Fruit fly (Drosophila melanogaster) whole organism, embryonic: ENCODE results near the gene CG10663.

ENCODE experiments used
- Adf1 ChIP-seq: fragments of 200-800 bp; sonication (Bioruptor generic); IDR thresholded peaks from 2 replicates; pipeline ENCODE4 v1.3.6; 2022; ENCODE audit warnings: missing biosample characterization, missing genetic modification characterization
- B-H1 ChIP-seq: fragments of 200-800 bp; sonication (Bioruptor generic); IDR thresholded peaks from 3 replicates; pipeline ENCODE4 v1.3.6; 2022; ENCODE audit warnings: missing biosample characterization, missing genetic modification characterization
- CG14667 ChIP-seq: fragments of 200-800 bp; sonication (Bioruptor generic); IDR thresholded peaks from 2 replicates; pipeline ENCODE4 v1.3.6; 2022; ENCODE audit warnings: missing biosample characterization, missing genetic modification characterization
- CG17359 ChIP-seq: fragments of 200-800 bp; sonication (Bioruptor generic); optimal IDR thresholded peaks from 3 replicates; lab custom pipeline; 2018; ENCODE audit warnings: missing biosample characterization, mild to moderate bottlenecking, missing genetic modification characterization, moderate library complexity
- CG2116 ChIP-seq: fragments of 200-800 bp; sonication (Bioruptor generic); optimal IDR thresholded peaks from 3 replicates; lab custom pipeline; 2018; ENCODE audit warnings: missing biosample characterization, mild to moderate bottlenecking, missing genetic modification characterization
- CG4730 ChIP-seq: fragments of 200-800 bp; sonication (Bioruptor generic); IDR thresholded peaks from 2 replicates; pipeline ENCODE4 v1.3.6; 2022; ENCODE audit warnings: missing biosample characterization, missing genetic modification characterization
- CG4820 ChIP-seq: fragments of 200-800 bp; sonication (Bioruptor generic); optimal IDR thresholded peaks from 3 replicates; lab custom pipeline; 2016; ENCODE audit warnings: missing biosample characterization, missing genetic modification characterization
- CG4854 ChIP-seq: fragments of 200-800 bp; sonication (Bioruptor generic); optimal IDR thresholded peaks from 2 replicates; lab custom pipeline; 2016; ENCODE audit warnings: missing biosample characterization, missing genetic modification characterization, inconsistent platforms
- CG6689 ChIP-seq: fragments of 200-800 bp; sonication (Bioruptor generic); IDR thresholded peaks from 2 replicates; pipeline ENCODE4 v1.3.6; 2022; ENCODE audit warnings: missing biosample characterization, missing genetic modification characterization
- CHES-1-like ChIP-seq: fragments of 200-800 bp; sonication (Bioruptor generic); optimal IDR thresholded peaks from 2 replicates; lab custom pipeline; 2016; ENCODE audit warnings: missing biosample characterization, missing genetic modification characterization
- CkIIα-i1 ChIP-seq: fragments of 200-800 bp; sonication (Bioruptor generic); IDR thresholded peaks from 2 replicates; pipeline ENCODE4 v1.3.6; 2022; ENCODE audit warnings: missing biosample characterization, missing genetic modification characterization
- CrebB ChIP-seq: fragments of 200-800 bp; sonication (Bioruptor generic); optimal IDR thresholded peaks from 3 replicates; lab custom pipeline; 2018; ENCODE audit warnings: missing biosample characterization, mild to moderate bottlenecking, missing genetic modification characterization
- Doc2 ChIP-seq: fragments of 200-800 bp; sonication (Bioruptor generic); IDR thresholded peaks from 2 replicates; pipeline ENCODE4 v1.3.6; 2022; ENCODE audit warnings: missing biosample characterization, missing genetic modification characterization
- Dp ChIP-seq: fragments of 200-800 bp; sonication (Bioruptor generic); optimal IDR thresholded peaks from 2 replicates; lab custom pipeline; 2018; ENCODE audit warnings: missing biosample characterization, mild to moderate bottlenecking, missing genetic modification characterization, moderate library complexity
- Fer2 ChIP-seq: fragments of 200-800 bp; sonication (Bioruptor generic); optimal IDR thresholded peaks from 2 replicates; lab custom pipeline; 2018; ENCODE audit warnings: missing biosample characterization, mild to moderate bottlenecking, missing genetic modification characterization, moderate library complexity
- GATAe ChIP-seq: fragments of 200-800 bp; sonication (Bioruptor generic); conservative IDR thresholded peaks from 2 replicates; pipeline ENCODE4 v1.3.6; 2022; ENCODE audit warnings: missing biosample characterization, missing genetic modification characterization
- HLH54F ChIP-seq: fragments of 200-800 bp; sonication (Bioruptor generic); optimal IDR thresholded peaks from 3 replicates; lab custom pipeline; 2016; ENCODE audit warnings: missing biosample characterization, missing genetic modification characterization
- Hmr ChIP-seq: fragments of 200-800 bp; sonication (Bioruptor generic); optimal IDR thresholded peaks from 3 replicates; lab custom pipeline; 2017; ENCODE audit warnings: mild to moderate bottlenecking, missing biosample characterization, missing genetic modification reagents, missing genetic modification characterization
- Hr39 ChIP-seq: fragments of >200 bp; optimal IDR thresholded peaks from 2 replicates; lab custom pipeline; 2017
- Hr51 ChIP-seq, 2 experiments: fragments of 200-800 bp; sonication (Bioruptor generic); optimal IDR thresholded peaks; 2 replicates in 1 of 2; 3 replicates in 1 of 2; lab custom pipeline; 2016 to 2018; ENCODE audit warnings: missing biosample characterization in 2 of 2, missing genetic modification characterization in 2 of 2, mild to moderate bottlenecking in 1 of 2, moderate library complexity in 1 of 2
- Hsf ChIP-seq: fragments of 200-800 bp; sonication (Bioruptor generic); optimal IDR thresholded peaks from 3 replicates; lab custom pipeline; 2016; ENCODE audit warnings: missing biosample characterization, missing genetic modification characterization
- MTF-1 ChIP-seq: fragments of 200-800 bp; sonication (Bioruptor generic); optimal IDR thresholded peaks from 2 replicates; lab custom pipeline; 2018; ENCODE audit warnings: missing biosample characterization, mild to moderate bottlenecking, missing genetic modification characterization, borderline replicate concordance
- Opbp ChIP-seq: fragments of 200-800 bp; sonication (Bioruptor generic); IDR thresholded peaks from 3 replicates; pipeline ENCODE4 v1.3.6; 2022; ENCODE audit warnings: missing biosample characterization, missing genetic modification characterization; ENCODE audit not compliant: partially characterized antibody
- Ravus ChIP-seq: fragments of 200-800 bp; sonication (Bioruptor generic); IDR thresholded peaks from 2 replicates; pipeline ENCODE4 v1.3.6; 2022; ENCODE audit warnings: missing biosample characterization, missing genetic modification characterization
- Side ChIP-seq: fragments of 200-800 bp; sonication (Bioruptor generic); optimal IDR thresholded peaks from 2 replicates; lab custom pipeline; 2016; ENCODE audit warnings: missing biosample characterization, missing genetic modification characterization
- Sry-δ ChIP-seq: fragments of 200-800 bp; sonication (Bioruptor generic); optimal IDR thresholded peaks from 2 replicates; lab custom pipeline; 2016; ENCODE audit warnings: missing biosample characterization, missing genetic modification characterization
- Trl ChIP-seq, 3 experiments: fragments of >200 bp in 2 of 3; fragments of 200-800 bp in 1 of 3; sonication (Bioruptor generic) in 1 of 3; optimal IDR thresholded peaks; 2 replicates in 1 of 3; 3 replicates in 2 of 3; lab custom pipeline; 2016 to 2017; ENCODE audit warnings: missing biosample characterization in 1 of 3, missing genetic modification characterization in 1 of 3
- aop ChIP-seq: fragments of 200-800 bp; sonication (Bioruptor generic); IDR thresholded peaks from 2 replicates; pipeline ENCODE4 v1.3.6; 2022; ENCODE audit warnings: missing biosample characterization, missing genetic modification characterization
- btn ChIP-seq: fragments of 200-800 bp; sonication (Bioruptor generic); optimal IDR thresholded peaks from 2 replicates; lab custom pipeline; 2016; ENCODE audit warnings: missing biosample characterization, missing genetic modification characterization
- cg ChIP-seq: fragments of 200-800 bp; sonication (Bioruptor generic); optimal IDR thresholded peaks from 3 replicates; lab custom pipeline; 2019; ENCODE audit warnings: missing biosample characterization, mild to moderate bottlenecking, missing genetic modification characterization, moderate library complexity
- da ChIP-seq: fragments of 200-800 bp; sonication (Bioruptor generic); optimal IDR thresholded peaks from 2 replicates; lab custom pipeline; 2016; ENCODE audit warnings: missing biosample characterization, missing genetic modification characterization
- dpn ChIP-seq, 2 experiments: fragments of 200-800 bp; sonication (Bioruptor generic); optimal IDR thresholded peaks; 3 replicates each; lab custom pipeline; 2016; ENCODE audit warnings: missing biosample characterization in 2 of 2, missing genetic modification characterization in 2 of 2
- grn ChIP-seq: fragments of 200-800 bp; sonication (Bioruptor generic); optimal IDR thresholded peaks from 3 replicates; lab custom pipeline; 2017; ENCODE audit warnings: missing biosample characterization, missing genetic modification characterization
- gt ChIP-seq: fragments of 200-800 bp; sonication (Bioruptor generic); IDR thresholded peaks from 2 replicates; pipeline ENCODE4 v1.3.6; 2022; ENCODE audit warnings: missing biosample characterization, missing genetic modification characterization
- h ChIP-seq: fragments of >200 bp; optimal IDR thresholded peaks from 2 replicates; lab custom pipeline; 2017
- hb ChIP-seq: fragments of 200-800 bp; sonication (Bioruptor generic); IDR thresholded peaks from 3 replicates; pipeline ENCODE4 v1.3.6; 2022; ENCODE audit warnings: missing biosample characterization, missing genetic modification characterization; ENCODE audit not compliant: partially characterized antibody
- her ChIP-seq: fragments of 200-800 bp; sonication (Bioruptor generic); optimal IDR thresholded peaks from 2 replicates; lab custom pipeline; 2016; ENCODE audit warnings: missing biosample characterization, missing genetic modification characterization
- kay ChIP-seq: fragments of 200-800 bp; sonication (Bioruptor generic); optimal IDR thresholded peaks from 2 replicates; lab custom pipeline; 2016; ENCODE audit warnings: missing biosample characterization, missing genetic modification characterization
- maf-S ChIP-seq: fragments of 200-800 bp; sonication (Bioruptor generic); optimal IDR thresholded peaks from 2 replicates; lab custom pipeline; 2016; ENCODE audit warnings: missing biosample characterization, missing genetic modification characterization
- mirr ChIP-seq: fragments of 200-800 bp; sonication (Bioruptor generic); optimal IDR thresholded peaks from 3 replicates; lab custom pipeline; 2018; ENCODE audit warnings: missing biosample characterization, mild to moderate bottlenecking, missing genetic modification characterization
- nau ChIP-seq: fragments of 200-800 bp; sonication (Bioruptor generic); optimal IDR thresholded peaks from 3 replicates; lab custom pipeline; 2017; ENCODE audit warnings: missing biosample characterization, mild to moderate bottlenecking, missing genetic modification characterization, missing genetic modification reagents
- oc ChIP-seq: fragments of 200-800 bp; sonication (Bioruptor generic); optimal IDR thresholded peaks from 2 replicates; lab custom pipeline; 2018; ENCODE audit warnings: missing biosample characterization, mild to moderate bottlenecking, missing genetic modification characterization, moderate library complexity
- pfk ChIP-seq: fragments of 200-800 bp; sonication (Bioruptor generic); optimal IDR thresholded peaks from 2 replicates; lab custom pipeline; 2018; ENCODE audit warnings: missing biosample characterization, mild to moderate bottlenecking, missing genetic modification characterization, moderate library complexity
- pita ChIP-seq: fragments of 200-800 bp; sonication (Bioruptor generic); optimal IDR thresholded peaks from 2 replicates; lab custom pipeline; 2017; ENCODE audit warnings: missing biosample characterization, mild to moderate bottlenecking, missing genetic modification characterization
- pnt ChIP-seq: fragments of 200-800 bp; sonication (Bioruptor generic); optimal IDR thresholded peaks from 3 replicates; lab custom pipeline; 2016; ENCODE audit warnings: missing biosample characterization, missing genetic modification characterization
- run ChIP-seq: fragments of 200-800 bp; sonication (Bioruptor generic); optimal IDR thresholded peaks from 3 replicates; lab custom pipeline; 2018; ENCODE audit warnings: missing biosample characterization, mild to moderate bottlenecking, missing genetic modification characterization
- sc ChIP-seq, 3 experiments: fragments of >200 bp in 2 of 3; fragments of 200-800 bp in 1 of 3; sonication (Bioruptor generic) in 1 of 3; optimal IDR thresholded peaks; 2 replicates in 2 of 3; 3 replicates in 1 of 3; lab custom pipeline; 2017; ENCODE audit warnings: mild to moderate bottlenecking in 1 of 3, missing biosample characterization in 1 of 3, missing genetic modification characterization in 1 of 3, missing genetic modification reagents in 1 of 3
- stc ChIP-seq: fragments of 200-800 bp; sonication (Bioruptor generic); IDR thresholded peaks from 2 replicates; pipeline ENCODE4 v1.3.6; 2022; ENCODE audit warnings: missing biosample characterization, missing genetic modification characterization
- vnd ChIP-seq: fragments of 200-800 bp; sonication (Bioruptor generic); IDR thresholded peaks from 3 replicates; pipeline ENCODE4 v1.3.6; 2022; ENCODE audit warnings: missing biosample characterization, missing genetic modification characterization; ENCODE audit not compliant: partially characterized antibody
- wek ChIP-seq: fragments of 200-800 bp; sonication (Bioruptor generic); optimal IDR thresholded peaks from 3 replicates; lab custom pipeline; 2018; ENCODE audit warnings: missing biosample characterization, mild to moderate bottlenecking, missing genetic modification characterization, moderate library complexity

Gene CG10663

dm6 chr3L:12514762-12515215, 30.0 kb upstream of the CG10663 start, which contains the start of the genes sti and tral (continued):
- TF ChIP-seq sc (optimal IDR thresholded peaks at IDR 0.05; lab: Kevin White, UChicago) (no peak), sc (GFP tag; optimal IDR thresholded peaks at IDR 0.05; lab: Kevin White, UChicago) (peak; percentile 56), Hsf (peak; percentile 95), CG2116 (peak; percentile 100), CkIIα-i1 (GFP tag; lab: Robert Waterston, UW) (no peak), aop (0 out of 2 replicates have a peak, but pooled peaks have one; percentile 20), HLH54F (GFP tag; lab: Kevin White, UChicago) (peak; percentile 96), oc (tag; lab: Kevin White, UChicago) (no peak), nau (GFP tag; lab: Kevin White, UChicago) (no peak), Hr39 (lab: Kevin White, UChicago) (peak; percentile 55), Trl (optimal IDR thresholded peaks at IDR 0.05; lab: Kevin White, UChicago) (peak in 1 of 2 experiments; percentile 12), Trl (GFP tag; optimal IDR thresholded peaks at IDR 0.05; lab: Kevin White, UChicago) (peak; percentile 96), Dp (GFP tag; lab: Kevin White, UChicago) (peak; percentile 96), Opbp (GFP tag; lab: Robert Waterston, UW) (no peak), Sry-δ (GFP tag; lab: Kevin White, UChicago) (peak; percentile 79), Hmr (GFP tag; lab: Kevin White, UChicago) (peak; percentile 90), CrebB (peak; percentile 75), Side (GFP tag; lab: Kevin White, UChicago) (peak; percentile 94), pfk (GFP tag; lab: Kevin White, UChicago) (peak; percentile 54), Doc2 (GFP tag; lab: Robert Waterston, UW) (no peak; the same call in 1 of the 2 replicates), run (tag; lab: Kevin White, UChicago) (peak; percentile 15), stc (GFP tag; lab: Robert Waterston, UW) (peak; percentile 64), hb (no peak), grn (GFP tag; lab: Kevin White, UChicago) (peak; percentile 40), her (GFP tag; lab: Kevin White, UChicago) (peak; percentile 87), Ravus (peak; percentile 62), Fer2 (tag; lab: Kevin White, UChicago) (peak; percentile 89), mirr (peak; percentile 84), cg (GFP tag; lab: Kevin White, UChicago) (no peak), CG17359 (tag; lab: Kevin White, UChicago) (peak; percentile 86), dpn (GFP tag; optimal IDR thresholded peaks at IDR 0.05; lab: Kevin White, UChicago) (peak; percentile 93 to 96), vnd (GFP tag; lab: Robert Waterston, UW) (no peak), gt (GFP tag; lab: Robert Waterston, UW) (peak; percentile 60; the same call in 1 of the 2 replicates), GATAe (GFP tag; lab: Robert Waterston, UW) (no peak; the same call in 1 of the 2 replicates), MTF-1 (GFP tag; lab: Kevin White, UChicago) (peak; percentile 4), btn (peak; percentile 74), B-H1 (GFP tag; lab: Robert Waterston, UW) (peak; percentile 76), pita (GFP tag; lab: Kevin White, UChicago) (no peak), CG4854 (peak; percentile 88), CG4820 (GFP tag; lab: Kevin White, UChicago) (peak; percentile 89), wek (GFP tag; lab: Kevin White, UChicago) (peak; percentile 1), Hr51 (GFP tag; optimal IDR thresholded peaks at IDR 0.05; lab: Kevin White, UChicago) (peak; percentile 79 to 96), kay (GFP tag; lab: Kevin White, UChicago) (peak; percentile 83), h (lab: Kevin White, UChicago) (no peak), Adf1 (GFP tag; lab: Robert Waterston, UW) (peak; percentile 93), da (GFP tag; lab: Kevin White, UChicago) (peak; percentile 91), CG14667 (GFP tag; lab: Robert Waterston, UW) (peak; percentile 83), pnt (peak; percentile 92), maf-S (peak; percentile 94), CG6689 (peak; percentile 87), CG4730 (GFP tag; lab: Robert Waterston, UW) (peak; percentile 74), CHES-1-like (GFP tag; lab: Kevin White, UChicago) (peak; percentile 96)
